Worm (Caenorhabditis elegans) whole organism, L2 larva: ENCODE measurements around the gene mua-3.

ENCODE experiments used
- lsy-2 ChIP-seq, 2 experiments: fragments of 150-350 bp in 1 of 2; sonication (generic microtip) in 1 of 2; optimal IDR thresholded peaks; 2 replicates each; lab custom pipeline; 2014 to 2017; ENCODE audit warnings: missing biosample characterization in 2 of 2, missing genetic modification characterization in 2 of 2
- nhr-10 ChIP-seq: sonication (generic microtip); optimal IDR thresholded peaks from 2 replicates; lab custom pipeline; 2017; ENCODE audit warnings: missing biosample characterization, missing genetic modification characterization
- nhr-25 ChIP-seq: fragments of 150-350 bp; sonication (generic microtip); optimal IDR thresholded peaks from 3 replicates; lab custom pipeline; 2014; ENCODE audit warnings: missing biosample characterization, missing genetic modification characterization

- TF ChIP-seq nhr-25, result no peak
- TF ChIP-seq lsy-2 (tag; optimal IDR thresholded peaks at IDR 0.05; lab: Kevin White, UChicago), result no peak
- TF ChIP-seq nhr-10 (tag; lab: Kevin White, UChicago), result no peak
These were observed 8.0 kb upstream of the mua-3 start, which contains the start of gene nac-3 for ce11 chrIII:10152495-10152894.
